Fruit fly (Drosophila melanogaster): ENCODE data around the gene Toll-6.

Gene Toll-6

DNA sequence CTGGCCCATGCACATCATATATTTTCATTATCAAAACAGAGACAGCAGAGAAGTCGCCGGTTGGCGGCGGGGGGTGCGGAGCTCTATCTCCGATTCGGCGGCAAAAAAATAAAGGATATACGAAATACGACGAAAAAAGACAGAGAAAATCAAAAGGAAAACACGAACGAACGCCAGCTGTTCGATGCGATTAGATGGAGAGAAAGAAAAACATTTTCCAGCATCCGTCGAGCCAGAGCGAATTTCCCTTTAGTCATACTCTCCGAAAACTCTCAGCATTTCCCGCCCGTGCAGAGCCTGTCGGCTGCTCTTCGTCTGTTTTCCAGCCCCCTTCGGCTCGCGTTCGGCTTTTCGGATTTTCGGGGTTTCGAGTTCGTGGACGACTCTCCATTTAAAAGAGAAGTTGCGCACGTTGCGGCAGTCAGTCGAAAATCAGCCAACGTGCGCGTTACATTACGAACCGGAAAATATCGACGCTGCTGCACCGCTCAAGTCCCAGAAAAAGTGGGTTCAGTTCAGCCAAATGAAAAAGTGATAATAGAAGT lies at the start of gene Toll-6:
Gene Toll-6 (plus strand): TSS at position 416 of the 545 bp plus-strand sequence.
- TF ChIP-seq CG17801 (GFP tag; optimal IDR thresholded peaks at IDR 0.05; ENCODE audit: partially characterized antibody): no peak

DNA sequence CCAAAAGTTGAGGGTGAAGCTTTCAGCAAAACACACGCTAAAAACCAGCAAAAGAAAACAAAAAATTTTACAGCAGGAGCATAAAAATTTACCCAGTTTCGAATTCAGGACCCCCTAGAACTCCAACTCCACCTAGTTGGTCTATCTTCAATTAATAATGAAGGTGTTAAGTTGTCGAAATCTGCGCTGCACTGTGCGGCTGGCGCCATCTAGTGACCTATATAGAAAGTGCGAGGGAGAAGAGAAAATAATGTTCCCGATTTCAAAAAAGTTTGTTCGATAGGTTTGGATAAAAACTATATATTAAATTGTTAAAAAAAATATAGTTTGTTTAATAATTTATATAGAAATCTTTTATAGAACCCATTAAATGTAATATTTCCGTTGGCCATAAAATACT lies 49.5 kb upstream of the Toll-6 start:
- no peak for TF ChIP-seq CG17801 (GFP tag; optimal IDR thresholded peaks at IDR 0.05; ENCODE audit: partially characterized antibody)

DNA sequence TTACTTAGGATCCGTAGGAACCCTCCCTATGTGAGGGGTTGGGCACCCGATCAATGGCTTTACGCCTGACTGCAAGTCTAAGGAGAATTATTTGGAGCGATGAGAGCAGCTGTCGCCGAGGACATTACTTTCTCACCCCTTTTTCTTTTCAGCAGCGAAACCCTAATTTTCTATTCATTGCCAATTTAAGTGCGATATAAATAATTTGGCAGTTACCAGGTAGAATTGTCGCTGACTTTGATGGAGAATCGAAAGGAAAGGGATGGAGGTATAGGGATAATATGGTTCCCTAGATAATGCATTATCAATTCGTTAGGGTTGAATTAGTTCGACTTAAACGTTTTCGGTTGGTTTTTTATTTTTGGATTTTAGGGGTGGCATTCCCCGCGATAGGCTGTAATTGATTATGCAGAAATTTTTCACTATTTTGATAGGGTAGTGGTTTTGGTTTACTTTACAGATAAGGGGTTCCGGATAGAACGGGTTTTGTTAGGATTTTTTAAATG lies 47.2 kb upstream of the Toll-6 start:
- no peak for TF ChIP-seq CG17801 (GFP tag; optimal IDR thresholded peaks at IDR 0.05; ENCODE audit: partially characterized antibody)

DNA sequence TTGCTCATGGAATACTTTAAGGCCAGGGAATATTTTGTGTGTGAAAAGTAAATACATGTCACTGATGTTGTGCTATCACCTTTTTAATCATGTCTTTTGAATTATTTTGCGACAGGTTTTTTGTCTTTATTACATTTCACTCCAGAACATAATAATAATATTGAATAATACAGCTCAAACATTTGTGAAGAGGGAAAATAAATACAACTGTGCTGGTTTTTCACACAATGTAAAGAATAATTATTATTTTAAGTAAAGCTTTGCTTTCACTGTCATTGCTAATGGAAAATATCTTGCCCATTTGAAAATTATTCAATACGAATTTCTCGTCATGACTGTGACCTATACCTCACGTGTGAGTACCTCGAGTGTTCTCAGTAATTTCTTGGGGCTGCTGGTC lies 37.8 kb upstream of the Toll-6 start, which contains the start of gene Best4:
Gene Best4 (plus strand): TSS at position 301 of the 400 bp plus-strand sequence.
- TF ChIP-seq CG17801 (GFP tag; optimal IDR thresholded peaks at IDR 0.05; ENCODE audit: partially characterized antibody): no peak

DNA sequence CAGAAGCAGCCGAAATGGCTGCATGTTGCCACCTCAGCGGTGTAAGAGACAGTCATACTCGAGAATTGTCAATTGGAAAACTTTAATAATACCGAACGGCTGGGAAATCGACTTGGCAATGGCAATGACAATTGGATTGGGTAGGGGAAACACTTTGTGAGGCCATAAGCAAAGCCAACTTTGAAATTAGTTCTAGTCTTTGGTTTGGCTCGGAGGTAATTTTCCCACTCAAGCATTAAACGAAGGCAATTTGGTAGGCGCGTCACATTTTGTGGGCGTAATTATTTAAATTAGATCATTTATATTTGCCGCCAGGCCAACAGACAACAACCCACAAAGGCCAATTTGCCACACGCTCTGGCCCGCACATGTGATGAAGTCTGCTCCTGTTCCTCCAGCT lies 33.8 kb upstream of the Toll-6 start, which contains the start of gene Best3:
Gene Best3 (minus strand): TSS at position 101 of the 400 bp plus-strand sequence.
- no peak for TF ChIP-seq CG17801 (GFP tag; optimal IDR thresholded peaks at IDR 0.05; ENCODE audit: partially characterized antibody)

DNA sequence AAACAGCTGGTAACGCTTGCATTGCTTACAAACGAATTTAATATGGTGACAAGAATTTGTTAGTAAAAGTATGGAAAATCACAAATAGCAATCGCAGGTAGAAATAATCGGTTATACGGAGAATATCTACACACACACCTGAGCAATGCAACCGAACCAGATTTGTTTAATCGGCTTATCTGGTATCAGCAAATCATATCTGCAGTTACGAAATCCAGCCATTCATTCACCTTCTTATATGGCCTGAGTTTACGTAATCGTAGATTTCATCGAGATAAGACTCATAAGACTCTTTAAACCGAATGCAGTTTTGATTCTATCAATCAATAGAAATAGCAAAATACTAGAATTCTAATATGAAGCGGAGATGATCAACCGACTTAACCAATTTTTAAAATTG lies 32.9 kb upstream of the Toll-6 start:
- TF ChIP-seq CG17801 (GFP tag; optimal IDR thresholded peaks at IDR 0.05; ENCODE audit: partially characterized antibody): no peak

DNA sequence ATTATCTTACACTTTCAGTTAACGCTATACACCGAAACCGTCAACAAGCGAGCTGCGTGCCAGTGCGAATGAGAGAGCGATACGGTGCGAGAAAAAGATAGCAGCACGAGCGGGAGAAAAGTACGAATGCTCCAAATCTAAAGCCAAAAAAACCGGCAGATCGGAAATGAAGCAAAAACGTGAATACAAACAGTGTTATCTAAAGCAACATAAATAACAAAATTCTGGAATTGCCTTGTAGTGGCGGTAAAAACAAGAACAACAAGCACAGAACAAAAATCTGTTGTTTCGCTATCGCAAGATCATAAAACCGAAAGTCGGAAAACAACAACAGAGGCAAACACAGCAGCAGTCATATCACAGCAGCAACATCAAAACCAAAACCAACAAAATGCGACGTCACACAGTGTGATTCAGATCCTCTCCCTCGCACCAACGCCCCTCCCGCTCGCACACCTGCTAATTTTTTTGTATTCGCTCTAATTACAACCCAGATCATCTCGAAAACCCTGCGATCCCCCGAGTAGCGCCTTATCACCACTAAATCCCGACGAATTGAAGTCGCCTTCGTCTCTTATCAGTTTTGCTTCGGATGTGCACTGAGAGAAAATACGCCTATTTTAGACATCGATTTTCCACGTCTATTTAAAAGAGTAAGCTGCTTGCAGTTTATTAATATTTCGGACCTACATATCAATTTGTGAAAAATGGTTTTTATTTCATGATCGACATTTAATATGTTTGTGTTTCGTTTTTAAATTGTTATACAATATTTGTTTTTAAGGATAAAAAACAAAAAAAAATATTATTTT lies 32.1 kb upstream of the Toll-6 start, which contains the start of gene CG7255:
Gene CG7255 (plus strand): TSS at position 32 of the 812 bp plus-strand sequence.
- TF ChIP-seq CG17801 (GFP tag; optimal IDR thresholded peaks at IDR 0.05; ENCODE audit: partially characterized antibody): no peak

DNA sequence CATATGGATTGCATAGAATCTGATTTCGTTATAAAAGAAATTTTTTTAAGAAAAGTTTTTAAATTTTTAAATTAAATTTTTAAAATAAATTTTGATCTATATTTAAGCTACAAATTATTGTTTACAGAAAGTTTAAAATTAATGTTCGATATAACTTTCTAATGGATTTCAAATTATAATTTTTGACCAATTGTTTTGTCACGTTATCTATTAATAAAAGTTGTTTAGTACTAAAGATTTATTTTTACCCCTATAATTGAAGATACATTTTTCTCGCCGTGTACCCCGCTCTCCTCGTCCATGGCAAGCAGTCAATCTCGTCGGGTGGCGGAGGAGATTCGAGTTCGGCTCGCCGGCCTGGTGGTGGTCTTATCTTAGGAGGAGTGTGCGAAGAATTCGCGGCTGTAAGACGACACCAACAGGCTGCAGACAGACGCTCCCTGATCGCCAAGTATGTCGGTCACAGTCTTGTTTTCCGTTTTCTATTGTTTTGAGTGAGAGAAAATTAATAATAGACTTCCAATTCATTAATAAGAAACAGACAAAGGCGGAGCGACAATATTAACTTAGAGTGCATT lies 31.4 kb upstream of the Toll-6 start:
- no peak for TF ChIP-seq CG17801 (GFP tag; optimal IDR thresholded peaks at IDR 0.05; ENCODE audit: partially characterized antibody)

DNA sequence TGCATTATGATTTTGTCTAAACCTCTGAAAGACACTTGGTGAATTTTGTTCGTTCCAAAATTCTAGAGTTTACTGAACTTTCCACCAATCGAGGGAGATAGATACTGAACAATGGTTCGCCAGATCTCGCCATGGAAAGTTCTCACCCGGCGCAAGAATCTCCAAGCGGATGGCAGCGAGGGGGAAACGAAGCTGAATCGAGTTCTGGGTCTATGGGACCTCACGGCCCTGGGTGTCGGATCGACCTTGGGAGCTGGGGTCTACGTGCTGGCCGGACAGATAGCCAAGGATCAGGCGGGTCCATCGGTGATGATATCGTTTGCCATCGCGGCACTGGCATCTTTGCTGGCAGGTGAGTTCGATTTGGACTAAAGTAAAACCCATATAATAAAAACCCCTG lies 30.0 kb upstream of the Toll-6 start:
- no peak for TF ChIP-seq CG17801 (GFP tag; optimal IDR thresholded peaks at IDR 0.05; ENCODE audit: partially characterized antibody)

DNA sequence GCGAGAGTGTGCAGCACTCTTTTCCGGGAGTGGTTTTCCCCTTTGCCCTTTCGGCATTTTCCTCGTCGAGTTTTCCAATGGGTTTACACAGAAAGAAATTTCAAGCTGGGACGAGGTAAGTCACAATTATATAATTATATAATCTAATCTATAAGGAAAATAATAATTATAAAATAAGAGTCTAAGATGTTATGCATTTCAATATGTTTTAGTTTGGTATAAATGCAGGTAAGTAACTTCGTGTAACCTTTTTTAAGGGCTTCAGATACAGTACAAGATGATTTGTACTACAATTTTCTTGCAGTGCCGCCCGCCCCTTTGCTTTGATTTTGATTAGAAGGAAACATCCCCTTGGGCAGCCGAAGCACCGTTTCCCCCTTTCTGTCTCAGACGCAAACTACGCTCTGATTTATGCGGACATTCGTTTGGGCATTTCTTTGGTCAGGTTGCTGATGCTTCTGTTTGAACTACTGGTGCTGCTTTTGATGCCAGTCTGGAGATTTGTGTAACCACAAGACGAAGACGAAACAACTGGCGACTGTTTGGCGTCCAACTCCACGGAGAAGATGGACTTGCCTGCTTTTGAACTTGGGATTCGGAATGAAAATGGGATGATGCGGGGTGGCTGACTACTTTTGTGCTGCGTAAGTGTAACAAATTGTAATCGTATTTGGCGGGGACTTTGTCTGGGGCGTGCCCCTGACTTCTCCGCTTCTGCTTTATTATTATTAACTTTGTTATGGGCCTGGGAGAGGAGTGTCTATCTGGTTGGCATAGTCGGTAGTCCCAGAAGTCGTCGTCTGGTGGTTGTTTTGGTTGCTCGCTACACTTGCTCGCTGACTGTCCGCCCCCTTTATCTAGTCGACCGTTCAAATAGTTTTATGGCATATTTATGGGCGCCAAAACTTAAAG lies 24.8 kb upstream of the Toll-6 start:
- no peak for TF ChIP-seq CG17801 (GFP tag; optimal IDR thresholded peaks at IDR 0.05; ENCODE audit: partially characterized antibody)

DNA sequence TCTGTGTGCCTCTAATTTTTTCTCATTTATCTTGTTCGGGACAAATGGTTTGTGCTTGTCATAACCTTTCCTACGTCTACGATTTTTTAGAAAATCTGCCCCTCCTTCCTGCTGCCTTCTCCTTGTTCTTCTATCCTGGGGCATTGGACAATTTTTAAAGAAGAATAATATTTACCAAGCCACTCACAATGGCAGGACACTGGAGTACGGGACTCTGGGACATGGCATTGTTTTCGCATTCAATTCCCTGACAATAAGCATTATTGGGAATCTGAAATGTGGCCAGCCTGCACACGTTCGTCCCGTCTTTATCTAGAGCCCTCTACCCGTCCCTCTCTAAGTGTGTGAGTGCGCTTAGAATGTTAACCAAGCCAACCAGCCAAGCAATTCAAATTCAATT lies 22.0 kb upstream of the Toll-6 start:
- no peak for TF ChIP-seq CG17801 (GFP tag; optimal IDR thresholded peaks at IDR 0.05; ENCODE audit: partially characterized antibody)

DNA sequence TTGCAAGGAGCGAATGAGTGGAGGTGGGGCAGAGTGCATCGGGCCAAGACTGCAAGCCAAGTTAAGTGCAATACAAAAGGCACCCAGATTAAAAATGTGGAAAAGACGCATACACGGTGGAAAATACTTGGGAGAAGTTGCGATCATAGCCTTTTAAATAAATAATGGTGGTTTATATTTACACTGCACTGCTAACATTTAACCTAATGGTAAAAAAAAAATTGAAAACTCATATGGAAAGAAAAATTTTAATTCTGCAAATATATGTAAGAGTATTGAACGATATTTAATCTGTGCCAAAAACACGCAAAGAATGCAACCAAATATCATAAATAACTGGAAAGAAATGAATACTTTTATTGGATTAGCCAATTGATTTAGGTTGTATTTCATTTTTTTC lies 21.5 kb upstream of the Toll-6 start:
- no peak for TF ChIP-seq CG17801 (GFP tag; optimal IDR thresholded peaks at IDR 0.05; ENCODE audit: partially characterized antibody)

DNA sequence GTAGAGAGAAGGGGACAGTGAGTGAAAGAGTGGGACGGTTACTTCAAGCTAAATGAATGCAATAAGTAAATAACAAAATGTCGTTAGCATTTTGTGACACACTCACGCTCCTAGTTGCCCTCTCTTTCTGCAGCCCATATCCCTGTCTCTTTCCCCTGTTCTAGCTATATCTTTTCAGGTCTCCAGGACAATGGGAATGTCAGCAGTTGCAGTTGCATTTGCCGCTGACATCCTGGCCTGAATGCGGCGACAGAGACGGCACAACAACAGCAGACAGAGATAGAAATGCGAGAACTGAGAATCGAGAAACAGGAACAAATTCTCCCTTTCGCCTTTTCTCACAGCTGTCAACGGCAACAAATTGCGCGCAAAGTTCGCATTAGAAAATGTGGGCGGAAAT lies 21.1 kb upstream of the Toll-6 start:
- TF ChIP-seq CG17801 (GFP tag; optimal IDR thresholded peaks at IDR 0.05; ENCODE audit: partially characterized antibody): no peak

DNA sequence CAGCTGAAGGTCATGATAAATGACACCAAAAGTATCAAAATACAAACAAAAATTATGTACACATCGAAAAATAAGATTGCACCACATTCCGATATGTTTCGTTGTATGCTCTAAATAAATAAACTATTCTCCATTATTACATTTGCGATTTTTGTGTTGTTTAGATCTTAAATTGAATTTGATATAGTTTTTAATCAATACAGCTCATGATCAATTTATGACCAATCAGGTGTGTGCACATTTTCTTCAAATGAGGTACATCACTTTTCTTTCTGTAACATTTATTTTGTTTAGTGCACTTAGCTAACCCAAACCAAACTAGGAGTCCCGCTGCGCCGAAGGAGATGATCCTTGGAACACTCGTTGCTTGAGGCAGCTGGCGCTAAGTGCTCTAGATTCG lies 16.3 kb upstream of the Toll-6 start:
- TF ChIP-seq CG17801 (GFP tag; optimal IDR thresholded peaks at IDR 0.05; ENCODE audit: partially characterized antibody): no peak

DNA sequence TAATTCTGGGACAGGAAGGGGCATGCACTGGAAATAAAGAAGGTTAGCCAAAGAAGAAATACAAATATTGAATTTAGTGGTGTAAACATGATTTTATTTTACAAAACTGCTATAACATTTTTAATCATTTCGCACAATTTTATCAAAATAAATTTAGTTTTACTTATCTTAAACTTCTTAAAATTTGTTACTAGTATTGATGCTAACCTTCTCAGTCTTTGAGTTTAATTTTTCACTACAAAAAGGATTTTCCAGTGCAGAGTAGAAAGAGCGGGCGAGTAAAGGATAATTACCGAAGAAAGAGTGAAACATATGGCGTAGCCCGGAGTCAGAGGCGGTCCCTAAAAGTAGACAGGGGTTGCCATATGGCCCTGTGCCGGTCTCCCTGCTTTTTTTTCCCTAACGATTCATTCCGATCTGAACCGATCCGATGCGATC lies 15.5 kb upstream of the Toll-6 start:
- no peak for TF ChIP-seq CG17801 (GFP tag; optimal IDR thresholded peaks at IDR 0.05; ENCODE audit: partially characterized antibody)

Measured in ovary, adult (tissue).